Fruit fly (Drosophila melanogaster): Measurements from ENCODE around the gene Nhe3.

dm6 chr2L:6723750-6724503, 39.8 kb upstream of the Nhe3 start, which contains the start of gene Liprin-alpha:
- TF ChIP-seq CG12299 (tag; optimal IDR thresholded peaks at IDR 0.05) (no peak), en (GFP tag; optimal IDR thresholded peaks at IDR 0.05) (no peak), Jarid2 (GFP tag; optimal IDR thresholded peaks at IDR 0.05) (no peak), stc (GFP tag; IDR thresholded peaks at IDR 0.05) (no peak), scrt (GFP tag; optimal IDR thresholded peaks at IDR 0.05) (no peak), phol (tag; optimal IDR thresholded peaks at IDR 0.05) (peak; percentile 2), CG32767 (GFP tag; IDR thresholded peaks at IDR 0.05) (no peak), CG9876 (GFP tag; optimal IDR thresholded peaks at IDR 0.05) (no peak), sob (GFP tag; IDR thresholded peaks at IDR 0.05) (no peak)
